Fruit fly (Drosophila melanogaster) whole organism, embryonic: ENCODE data around the gene sif.

ENCODE experiments used
- Adf1 ChIP-seq: fragments of 200-800 bp; sonication (Bioruptor generic); IDR thresholded peaks from 2 replicates; pipeline ENCODE4 v1.3.6; 2022; ENCODE audit warnings: missing biosample characterization, missing genetic modification characterization
- B-H1 ChIP-seq: fragments of 200-800 bp; sonication (Bioruptor generic); IDR thresholded peaks from 3 replicates; pipeline ENCODE4 v1.3.6; 2022; ENCODE audit warnings: missing biosample characterization, missing genetic modification characterization
- Bteb2 ChIP-seq: fragments of 200-800 bp; sonication (Bioruptor generic); optimal IDR thresholded peaks from 2 replicates; lab custom pipeline; 2016; ENCODE audit warnings: missing biosample characterization, missing genetic modification characterization
- CG10321 ChIP-seq: fragments of 200-800 bp; sonication (Bioruptor generic); IDR thresholded peaks from 2 replicates; pipeline ENCODE4 v1.3.6; 2022; ENCODE audit warnings: missing biosample characterization, missing genetic modification characterization
- CG11247 ChIP-seq: fragments of 200-800 bp; sonication (Bioruptor generic); IDR thresholded peaks from 2 replicates; pipeline ENCODE4 v1.3.6; 2022; ENCODE audit warnings: missing biosample characterization, missing genetic modification characterization
- CG13296 ChIP-seq: fragments of 200-800 bp; sonication (Bioruptor generic); optimal IDR thresholded peaks from 3 replicates; lab custom pipeline; 2018; ENCODE audit warnings: missing biosample characterization, mild to moderate bottlenecking, missing genetic modification characterization
- CG1529 ChIP-seq: fragments of 200-800 bp; sonication (Bioruptor generic); optimal IDR thresholded peaks from 3 replicates; lab custom pipeline; 2018; ENCODE audit warnings: missing biosample characterization, missing genetic modification characterization
- CG15514 ChIP-seq: fragments of 200-800 bp; sonication (Bioruptor generic); optimal IDR thresholded peaks from 3 replicates; lab custom pipeline; 2017; ENCODE audit warnings: missing biosample characterization, missing genetic modification characterization, mild to moderate bottlenecking, moderate library complexity, missing genetic modification reagents
- CG16779 ChIP-seq: fragments of 200-800 bp; sonication (Bioruptor generic); IDR thresholded peaks from 2 replicates; pipeline ENCODE4 v1.3.6; 2022; ENCODE audit warnings: missing biosample characterization, missing genetic modification characterization
- CG17361 ChIP-seq: fragments of 200-800 bp; sonication (Bioruptor generic); IDR thresholded peaks from 3 replicates; pipeline ENCODE4 v1.3.6; 2022; ENCODE audit warnings: missing biosample characterization, missing genetic modification characterization
- CG17568 ChIP-seq: fragments of 200-800 bp; sonication (Bioruptor generic); optimal IDR thresholded peaks from 2 replicates; lab custom pipeline; 2018; ENCODE audit warnings: missing biosample characterization, mild to moderate bottlenecking, missing genetic modification characterization, moderate library complexity
- CG1832 ChIP-seq: fragments of 200-800 bp; sonication (Bioruptor generic); optimal IDR thresholded peaks from 2 replicates; lab custom pipeline; 2017; ENCODE audit warnings: missing biosample characterization, mild to moderate bottlenecking, missing genetic modification characterization, inconsistent platforms
- CG3281 ChIP-seq: fragments of 200-800 bp; sonication (Bioruptor generic); optimal IDR thresholded peaks from 3 replicates; lab custom pipeline; 2017; ENCODE audit warnings: missing biosample characterization, mild to moderate bottlenecking, missing genetic modification characterization
- CG3838 ChIP-seq: fragments of 200-800 bp; sonication (Bioruptor generic); optimal IDR thresholded peaks from 3 replicates; lab custom pipeline; 2016; ENCODE audit warnings: missing biosample characterization, missing genetic modification characterization
- CG42726 ChIP-seq: fragments of 200-800 bp; sonication (Bioruptor generic); IDR thresholded peaks from 2 replicates; pipeline ENCODE4 v1.3.6; 2022; ENCODE audit warnings: missing biosample characterization, missing genetic modification characterization; ENCODE audit not compliant: partially characterized antibody
- CG4707 ChIP-seq: fragments of 200-800 bp; sonication (Bioruptor generic); optimal IDR thresholded peaks from 2 replicates; lab custom pipeline; 2018; ENCODE audit warnings: missing biosample characterization, mild to moderate bottlenecking, missing genetic modification characterization, moderate library complexity
- CG4730 ChIP-seq: fragments of 200-800 bp; sonication (Bioruptor generic); IDR thresholded peaks from 2 replicates; pipeline ENCODE4 v1.3.6; 2022; ENCODE audit warnings: missing biosample characterization, missing genetic modification characterization
- CG4820 ChIP-seq: fragments of 200-800 bp; sonication (Bioruptor generic); optimal IDR thresholded peaks from 3 replicates; lab custom pipeline; 2016; ENCODE audit warnings: missing biosample characterization, missing genetic modification characterization
- CG7372 ChIP-seq: fragments of 200-800 bp; sonication (Bioruptor generic); IDR thresholded peaks from 2 replicates; pipeline ENCODE4 v1.3.6; 2022; ENCODE audit warnings: missing biosample characterization, missing genetic modification characterization
- CG7839 ChIP-seq: fragments of 200-800 bp; sonication (Bioruptor generic); optimal IDR thresholded peaks from 3 replicates; lab custom pipeline; 2018; ENCODE audit warnings: missing biosample characterization, mild to moderate bottlenecking, missing genetic modification characterization, moderate library complexity
- CG8281 ChIP-seq: fragments of 200-800 bp; sonication (Bioruptor generic); optimal IDR thresholded peaks from 2 replicates; lab custom pipeline; 2018; ENCODE audit warnings: missing biosample characterization, mild to moderate bottlenecking, missing genetic modification characterization, moderate library complexity
- CG8478 ChIP-seq: fragments of >200 bp; optimal IDR thresholded peaks from 2 replicates; lab custom pipeline; 2018
- CG9797 ChIP-seq: fragments of 200-800 bp; sonication (Bioruptor generic); optimal IDR thresholded peaks from 3 replicates; lab custom pipeline; 2018; ENCODE audit warnings: missing biosample characterization, mild to moderate bottlenecking, missing genetic modification characterization
- Dek ChIP-seq: fragments of 200-800 bp; sonication (Bioruptor generic); optimal IDR thresholded peaks from 3 replicates; lab custom pipeline; 2019; ENCODE audit warnings: missing biosample characterization, mild to moderate bottlenecking, missing genetic modification characterization, moderate library complexity
- E2f1 ChIP-seq: fragments of 200-800 bp; sonication (Bioruptor generic); IDR thresholded peaks from 2 replicates; pipeline ENCODE4 v1.3.6; 2022; ENCODE audit warnings: missing biosample characterization, missing genetic modification characterization
- E2f2 ChIP-seq: fragments of 200-800 bp; sonication (Bioruptor generic); IDR thresholded peaks from 2 replicates; pipeline ENCODE4 v1.3.6; 2022; ENCODE audit warnings: missing biosample characterization, missing genetic modification characterization
- Elba2 ChIP-seq: fragments of 200-800 bp; sonication (Bioruptor generic); optimal IDR thresholded peaks from 3 replicates; lab custom pipeline; 2016; ENCODE audit warnings: missing biosample characterization, missing genetic modification characterization
- Hmr ChIP-seq: fragments of 200-800 bp; sonication (Bioruptor generic); optimal IDR thresholded peaks from 3 replicates; lab custom pipeline; 2017; ENCODE audit warnings: mild to moderate bottlenecking, missing biosample characterization, missing genetic modification reagents, missing genetic modification characterization
- Hr78 ChIP-seq, 2 experiments: fragments of 200-800 bp in 1 of 2; fragments of >200 bp in 1 of 2; sonication (Bioruptor generic) in 1 of 2; optimal IDR thresholded peaks; 2 replicates each; lab custom pipeline; 2017 to 2019; ENCODE audit warnings: missing biosample characterization in 2 of 2, missing genetic modification characterization in 2 of 2, mild to moderate bottlenecking in 1 of 2, moderate library complexity in 1 of 2
- Lhr ChIP-seq: fragments of 200-800 bp; sonication (Bioruptor generic); optimal IDR thresholded peaks from 3 replicates; lab custom pipeline; 2017; ENCODE audit warnings: mild to moderate bottlenecking, missing biosample characterization, missing genetic modification reagents, missing genetic modification characterization
- Mad ChIP-seq: fragments of 200-800 bp; sonication (Bioruptor generic); optimal IDR thresholded peaks from 2 replicates; lab custom pipeline; 2016; ENCODE audit warnings: missing biosample characterization, missing genetic modification characterization
- Max ChIP-seq: fragments of 200-800 bp; sonication (Bioruptor generic); optimal IDR thresholded peaks from 2 replicates; lab custom pipeline; 2016; ENCODE audit warnings: missing biosample characterization, mild to moderate bottlenecking, missing genetic modification characterization
- Ssrp ChIP-seq: fragments of 200-800 bp; sonication (Bioruptor generic); optimal IDR thresholded peaks from 2 replicates; lab custom pipeline; 2018; ENCODE audit warnings: missing biosample characterization, mild to moderate bottlenecking, missing genetic modification characterization, moderate library complexity
- Xrp1 ChIP-seq: fragments of 200-800 bp; sonication (Bioruptor generic); IDR thresholded peaks from 2 replicates; pipeline ENCODE4 v1.3.6; 2022; ENCODE audit warnings: missing biosample characterization, missing genetic modification characterization
- ac ChIP-seq: fragments of 200-800 bp; sonication (Bioruptor generic); optimal IDR thresholded peaks from 3 replicates; lab custom pipeline; 2017; ENCODE audit warnings: missing biosample characterization, mild to moderate bottlenecking, missing genetic modification characterization
- br ChIP-seq: fragments of >200 bp; optimal IDR thresholded peaks from 2 replicates; lab custom pipeline; 2017
- crp ChIP-seq, 2 experiments: fragments of 200-800 bp; sonication (Bioruptor generic); optimal IDR thresholded peaks; 2 replicates in 1 of 2; 3 replicates in 1 of 2; lab custom pipeline; 2017; ENCODE audit warnings: missing biosample characterization in 2 of 2, missing genetic modification characterization in 2 of 2, mild to moderate bottlenecking in 1 of 2, moderate library complexity in 1 of 2
- danr ChIP-seq: fragments of 200-800 bp; sonication (Bioruptor generic); IDR thresholded peaks from 2 replicates; pipeline ENCODE4 v1.3.6; 2022; ENCODE audit warnings: missing biosample characterization, missing genetic modification characterization
- dmrt11E ChIP-seq: fragments of 200-800 bp; sonication (Bioruptor generic); optimal IDR thresholded peaks from 3 replicates; lab custom pipeline; 2018; ENCODE audit warnings: missing biosample characterization, mild to moderate bottlenecking, missing genetic modification characterization, moderate library complexity
- ewg ChIP-seq: fragments of 200-800 bp; sonication (Bioruptor generic); optimal IDR thresholded peaks from 3 replicates; lab custom pipeline; 2017; ENCODE audit warnings: mild to moderate bottlenecking, missing biosample characterization, missing genetic modification reagents, missing genetic modification characterization
- ken ChIP-seq: fragments of 200-800 bp; sonication (Bioruptor generic); IDR thresholded peaks from 3 replicates; pipeline ENCODE4 v1.3.6; 2022; ENCODE audit warnings: missing biosample characterization, missing genetic modification characterization
- nau ChIP-seq: fragments of 200-800 bp; sonication (Bioruptor generic); optimal IDR thresholded peaks from 3 replicates; lab custom pipeline; 2017; ENCODE audit warnings: missing biosample characterization, mild to moderate bottlenecking, missing genetic modification characterization, missing genetic modification reagents
- oc ChIP-seq: fragments of 200-800 bp; sonication (Bioruptor generic); optimal IDR thresholded peaks from 2 replicates; lab custom pipeline; 2018; ENCODE audit warnings: missing biosample characterization, mild to moderate bottlenecking, missing genetic modification characterization, moderate library complexity
- prd ChIP-seq, 3 experiments: fragments of >200 bp in 2 of 3; fragments of 200-800 bp in 1 of 3; sonication (Bioruptor generic) in 1 of 3; optimal IDR thresholded peaks in 2 of 3; IDR thresholded peaks in 1 of 3; 2 replicates in 2 of 3; 3 replicates in 1 of 3; pipeline versions ENCODE4 v1.3.6 to Lab custom; 2017 to 2022; ENCODE audit warnings: missing biosample characterization in 1 of 3, missing genetic modification characterization in 1 of 3
- pros ChIP-seq: fragments of 200-800 bp; sonication (Bioruptor generic); optimal IDR thresholded peaks from 3 replicates; lab custom pipeline; 2019; ENCODE audit warnings: missing biosample characterization, mild to moderate bottlenecking, missing genetic modification characterization, moderate library complexity
- sens ChIP-seq: fragments of 200-800 bp; sonication (Bioruptor generic); peaks from one replicate; lab custom pipeline; 2016; ENCODE audit warnings: missing biosample characterization, missing genetic modification characterization
- usp ChIP-seq: fragments of >200 bp; optimal IDR thresholded peaks from 2 replicates; lab custom pipeline; 2017; ENCODE audit warnings: missing biosample characterization, missing genetic modification characterization
- vnd ChIP-seq: fragments of 200-800 bp; sonication (Bioruptor generic); IDR thresholded peaks from 3 replicates; pipeline ENCODE4 v1.3.6; 2022; ENCODE audit warnings: missing biosample characterization, missing genetic modification characterization; ENCODE audit not compliant: partially characterized antibody
- zfh1 ChIP-seq: fragments of 200-800 bp; sonication (Bioruptor generic); IDR thresholded peaks from 3 replicates; pipeline ENCODE4 v1.3.6; 2022; ENCODE audit warnings: missing biosample characterization, missing genetic modification characterization

sif gene

DNA sequence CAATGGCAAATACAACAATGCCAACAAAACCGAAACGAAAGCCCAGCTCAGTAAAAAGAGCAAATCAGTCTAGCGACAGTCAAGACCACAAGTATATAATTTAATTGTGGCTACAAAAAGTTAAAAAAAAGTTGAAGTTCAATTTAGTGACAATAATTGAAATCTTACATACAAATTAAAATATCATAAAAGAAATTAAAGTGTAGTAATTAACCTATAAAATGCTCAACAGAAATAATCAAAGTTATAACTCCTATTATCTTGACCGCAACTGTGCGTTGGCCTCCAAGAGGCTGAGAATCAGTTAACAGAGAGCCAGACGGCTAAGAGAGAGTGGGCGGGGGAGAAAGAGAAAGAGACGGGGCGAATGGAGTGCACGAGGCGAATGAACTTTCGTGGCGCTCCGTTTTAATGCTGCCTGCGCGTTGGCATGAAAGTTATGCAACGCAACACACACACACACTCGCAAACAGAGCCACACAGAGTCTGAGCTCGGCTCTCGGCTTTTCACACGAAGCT, 45.9 kb upstream of the sif start (continued):
- peak; percentile 54; the same call in 1 of the 2 replicates for TF ChIP-seq CG4730
- peak; percentile 85 for TF ChIP-seq Ssrp
- peak; percentile 60 for TF ChIP-seq CG8281
- peak; percentile 63 for TF ChIP-seq Max (GFP tag; lab: Kevin White, UChicago)
- peak in 1 of 2 experiments; percentile 78 for TF ChIP-seq Hr78 (GFP tag; optimal IDR thresholded peaks at IDR 0.05; lab: Kevin White, UChicago)
- peak; percentile 76 for TF ChIP-seq nau (GFP tag; lab: Kevin White, UChicago)
- 0 out of 2 replicates have a peak, but pooled peaks have one; percentile 6 for TF ChIP-seq CG11247 (GFP tag; lab: Robert Waterston, UW)
- no peak for TF ChIP-seq prd (optimal IDR thresholded peaks at IDR 0.05; lab: Kevin White, UChicago)
- peak; percentile 76 for TF ChIP-seq prd (GFP tag; IDR thresholded peaks at IDR 0.05; lab: Robert Waterston, UW)
- TF ChIP-seq usp (GFP tag; lab: Kevin White, UChicago): no peak
- TF ChIP-seq Hmr (GFP tag; lab: Kevin White, UChicago): peak; percentile 58
- peak; percentile 73 for TF ChIP-seq CG4707
- no peak for TF ChIP-seq CG42726
- peak; percentile 72 for TF ChIP-seq Lhr (GFP tag; lab: Kevin White, UChicago)
- no peak for TF ChIP-seq CG8478 (lab: Kevin White, UChicago)
- peak; percentile 80 for TF ChIP-seq CG1529
- peak; percentile 91 for TF ChIP-seq CG17361 (GFP tag; lab: Robert Waterston, UW)
- peak; percentile 86 for TF ChIP-seq dmrt11E
- TF ChIP-seq ken: peak; percentile 55; the same call in 1 of the 3 replicates
- TF ChIP-seq CG16779 (GFP tag; lab: Robert Waterston, UW): no peak
- peak; percentile 55; the same call in 2 of the 3 replicates for TF ChIP-seq B-H1 (GFP tag; lab: Robert Waterston, UW)
- TF ChIP-seq ac: no peak
- TF ChIP-seq Mad (GFP tag; lab: Kevin White, UChicago): peak; percentile 38
- TF ChIP-seq CG3838 (GFP tag; lab: Kevin White, UChicago): peak; percentile 48
- peak; percentile 86 for TF ChIP-seq oc (tag; lab: Kevin White, UChicago)
- TF ChIP-seq br (lab: Kevin White, UChicago): no peak
- TF ChIP-seq CG4820 (GFP tag; lab: Kevin White, UChicago): peak; percentile 69
- TF ChIP-seq Xrp1: peak; percentile 91
- peak; percentile 77 for TF ChIP-seq E2f1 (GFP tag; lab: Robert Waterston, UW)
- TF ChIP-seq Bteb2 (GFP tag; lab: Kevin White, UChicago): peak; percentile 69
- peak in 1 of 2 experiments; percentile 21 for TF ChIP-seq crp (GFP tag; optimal IDR thresholded peaks at IDR 0.05; lab: Kevin White, UChicago)
- TF ChIP-seq CG17568 (GFP tag; lab: Kevin White, UChicago): peak; percentile 73
- no peak for TF ChIP-seq danr (GFP tag; lab: Robert Waterston, UW)
- 0 out of 3 replicates have a peak, but pooled peaks have one; percentile 23 for TF ChIP-seq zfh1
- peak; percentile 82 for TF ChIP-seq CG7839
- peak; percentile 7; the same call in 1 of the 2 replicates for TF ChIP-seq CG10321 (GFP tag; lab: Robert Waterston, UW)
- TF ChIP-seq pros (GFP tag; lab: Kevin White, UChicago): peak; percentile 74
- peak; percentile 22 for TF ChIP-seq CG1832 (GFP tag; lab: Kevin White, UChicago)
- TF ChIP-seq sens (GFP tag; lab: Kevin White, UChicago): peak; percentile 88
- TF ChIP-seq vnd (GFP tag; lab: Robert Waterston, UW): no peak
- no peak for TF ChIP-seq CG13296 (GFP tag; lab: Kevin White, UChicago)
- no peak for TF ChIP-seq Elba2 (GFP tag; lab: Kevin White, UChicago)
- TF ChIP-seq Adf1 (GFP tag; lab: Robert Waterston, UW): no peak
- TF ChIP-seq Dek (tag; lab: Kevin White, UChicago): peak; percentile 70
- TF ChIP-seq E2f2 (GFP tag; lab: Robert Waterston, UW): no peak; the same call in 1 of the 2 replicates
- peak; percentile 69 for TF ChIP-seq ewg (GFP tag; lab: Kevin White, UChicago)
- TF ChIP-seq CG9797: peak; percentile 4
- TF ChIP-seq CG7372 (GFP tag; lab: Robert Waterston, UW): 0 out of 2 replicates have a peak, but pooled peaks have one; percentile 36
- peak; percentile 9 for TF ChIP-seq CG15514 (GFP tag; lab: Kevin White, UChicago)
- TF ChIP-seq CG3281 (GFP tag; lab: Kevin White, UChicago): no peak
